Worm (Caenorhabditis elegans): Measurements from ENCODE around the gene vglu-3.

DNA sequence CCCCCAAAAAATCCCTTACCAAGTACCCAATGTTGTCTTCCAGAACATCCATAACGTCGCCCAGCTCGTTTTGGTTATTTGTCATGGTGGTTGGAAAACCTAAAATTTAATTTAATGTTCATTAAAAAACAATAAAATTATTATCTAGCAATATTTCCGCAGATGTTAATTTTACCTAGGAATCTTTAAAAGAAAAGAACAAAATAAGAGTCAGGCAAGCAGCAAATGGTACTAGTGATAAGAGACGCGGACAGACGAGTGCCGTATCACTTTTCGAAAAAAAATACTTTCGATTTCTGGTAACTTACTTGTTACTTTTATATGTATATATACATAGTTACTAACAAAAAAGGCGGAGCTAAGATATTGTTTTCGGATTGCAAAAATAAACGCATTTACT lies 10.8 kb downstream of the vglu-3 start, which contains the start of gene T07A5.7:
- TF ChIP-seq elt-1 (tag; optimal IDR thresholded peaks at IDR 0.05; ENCODE audit: borderline replicate concordance, insufficient read depth), result no peak
- no peak for TF ChIP-seq unc-62 (GFP tag; optimal IDR thresholded peaks at IDR 0.05)
- TF ChIP-seq lsy-2 (tag; optimal IDR thresholded peaks at IDR 0.05), result no peak
- no peak for TF ChIP-seq ces-1 (GFP tag; optimal IDR thresholded peaks at IDR 0.05)
- no peak for TF ChIP-seq ceh-39 (tag; optimal IDR thresholded peaks at IDR 0.05)
- no peak for TF ChIP-seq lin-13 (tag; optimal IDR thresholded peaks at IDR 0.05)

Data from whole organism, mixed stage, embryonic.